Fruit fly (Drosophila melanogaster) whole organism, pupa: ENCODE results near the gene pcx.
A peak's percentile ranks its signal among the peaks of the same experiment; 100 is the strongest.

Experiments
- CG10348 ChIP-seq: fragments of 200-800 bp; sonication (Bioruptor generic); IDR thresholded peaks from 2 replicates; pipeline ENCODE4 v1.3.6; 2022; ENCODE audit warnings: missing biosample characterization, missing genetic modification characterization
- CG12605 ChIP-seq: fragments of 200-800 bp; sonication (Bioruptor generic); IDR thresholded peaks from 2 replicates; pipeline ENCODE4 v1.3.6; 2022; ENCODE audit warnings: missing biosample characterization, missing genetic modification characterization
- CG13204 ChIP-seq: fragments of 200-800 bp; sonication (Bioruptor generic); optimal IDR thresholded peaks from 2 replicates; lab custom pipeline; 2018; ENCODE audit warnings: missing biosample characterization, mild to moderate bottlenecking, missing genetic modification characterization, moderate library complexity
- CG14655 ChIP-seq: fragments of 200-800 bp; sonication (Bioruptor generic); optimal IDR thresholded peaks from 3 replicates; lab custom pipeline; 2017; ENCODE audit warnings: mild to moderate bottlenecking, missing biosample characterization, missing genetic modification reagents, missing genetic modification characterization
- CG15710 ChIP-seq: fragments of 200-800 bp; sonication (Bioruptor generic); optimal IDR thresholded peaks from 2 replicates; lab custom pipeline; 2018; ENCODE audit warnings: missing biosample characterization, mild to moderate bottlenecking, missing genetic modification characterization, moderate library complexity
- CG17806 ChIP-seq: fragments of 200-800 bp; sonication (Bioruptor generic); optimal IDR thresholded peaks from 2 replicates; lab custom pipeline; 2018; ENCODE audit warnings: missing biosample characterization, mild to moderate bottlenecking, missing genetic modification characterization, moderate library complexity
- CG32121 ChIP-seq: fragments of 200-800 bp; sonication (Bioruptor generic); IDR thresholded peaks from 2 replicates; pipeline ENCODE4 v1.3.6; 2022; ENCODE audit warnings: missing biosample characterization, missing genetic modification characterization
- CG34367 ChIP-seq: fragments of 200-800 bp; sonication (Bioruptor generic); optimal IDR thresholded peaks from 2 replicates; lab custom pipeline; 2018; ENCODE audit warnings: missing biosample characterization, mild to moderate bottlenecking, missing genetic modification characterization
- CG4496 ChIP-seq: fragments of 200-800 bp; sonication (Bioruptor generic); IDR thresholded peaks from 3 replicates; pipeline ENCODE4 v1.3.6; 2022; ENCODE audit warnings: missing biosample characterization, missing genetic modification characterization
- CG8159 ChIP-seq: fragments of 200-800 bp; sonication (Bioruptor generic); optimal IDR thresholded peaks from 3 replicates; lab custom pipeline; 2018; ENCODE audit warnings: missing biosample characterization, mild to moderate bottlenecking, missing genetic modification characterization, moderate library complexity
- CG8301 ChIP-seq: fragments of 200-800 bp; sonication (Bioruptor generic); optimal IDR thresholded peaks from 2 replicates; lab custom pipeline; 2018; ENCODE audit warnings: missing biosample characterization, mild to moderate bottlenecking, missing genetic modification characterization
- CG9948 ChIP-seq: fragments of 200-800 bp; sonication (Bioruptor generic); optimal IDR thresholded peaks from 2 replicates; lab custom pipeline; 2018; ENCODE audit warnings: missing biosample characterization, mild to moderate bottlenecking, missing genetic modification characterization, moderate library complexity
- D1 ChIP-seq: fragments of 200-800 bp; sonication (Bioruptor generic); optimal IDR thresholded peaks from 2 replicates; lab custom pipeline; 2018; ENCODE audit warnings: missing biosample characterization, mild to moderate bottlenecking, missing genetic modification characterization, moderate library complexity
- EcR ChIP-seq: fragments of 200-800 bp; sonication (Bioruptor generic); optimal IDR thresholded peaks from 3 replicates; lab custom pipeline; 2019; ENCODE audit warnings: missing biosample characterization, missing genetic modification characterization, mild to moderate bottlenecking, moderate library complexity, missing genetic modification reagents
- Ets98B ChIP-seq: fragments of 200-800 bp; sonication (Bioruptor generic); IDR thresholded peaks from 2 replicates; pipeline ENCODE4 v1.3.6; 2022; ENCODE audit warnings: missing biosample characterization, missing genetic modification characterization
- Pif1A ChIP-seq: fragments of 200-800 bp; sonication (Bioruptor generic); optimal IDR thresholded peaks from 3 replicates; lab custom pipeline; 2016; ENCODE audit warnings: missing biosample characterization, missing genetic modification characterization
- Pif1B ChIP-seq: fragments of 200-800 bp; sonication (Bioruptor generic); optimal IDR thresholded peaks from 3 replicates; lab custom pipeline; 2016; ENCODE audit warnings: missing biosample characterization, missing genetic modification characterization
- Snoo ChIP-seq: fragments of 200-800 bp; sonication (Bioruptor generic); optimal IDR thresholded peaks from 3 replicates; lab custom pipeline; 2017; ENCODE audit warnings: missing biosample characterization, mild to moderate bottlenecking, missing genetic modification characterization, inconsistent platforms
- fd96Ca ChIP-seq: fragments of 200-800 bp; sonication (Bioruptor generic); IDR thresholded peaks from 3 replicates; pipeline ENCODE4 v1.3.6; 2022; ENCODE audit warnings: missing biosample characterization, missing genetic modification characterization
- gl ChIP-seq: fragments of 200-800 bp; sonication (Bioruptor generic); optimal IDR thresholded peaks from 2 replicates; lab custom pipeline; 2018; ENCODE audit warnings: missing biosample characterization, mild to moderate bottlenecking, missing genetic modification characterization
- rn ChIP-seq: fragments of 200-800 bp; sonication (Bioruptor generic); IDR thresholded peaks from 2 replicates; pipeline ENCODE4 v1.3.6; 2022; ENCODE audit warnings: missing biosample characterization, missing genetic modification characterization

The pcx gene

DNA sequence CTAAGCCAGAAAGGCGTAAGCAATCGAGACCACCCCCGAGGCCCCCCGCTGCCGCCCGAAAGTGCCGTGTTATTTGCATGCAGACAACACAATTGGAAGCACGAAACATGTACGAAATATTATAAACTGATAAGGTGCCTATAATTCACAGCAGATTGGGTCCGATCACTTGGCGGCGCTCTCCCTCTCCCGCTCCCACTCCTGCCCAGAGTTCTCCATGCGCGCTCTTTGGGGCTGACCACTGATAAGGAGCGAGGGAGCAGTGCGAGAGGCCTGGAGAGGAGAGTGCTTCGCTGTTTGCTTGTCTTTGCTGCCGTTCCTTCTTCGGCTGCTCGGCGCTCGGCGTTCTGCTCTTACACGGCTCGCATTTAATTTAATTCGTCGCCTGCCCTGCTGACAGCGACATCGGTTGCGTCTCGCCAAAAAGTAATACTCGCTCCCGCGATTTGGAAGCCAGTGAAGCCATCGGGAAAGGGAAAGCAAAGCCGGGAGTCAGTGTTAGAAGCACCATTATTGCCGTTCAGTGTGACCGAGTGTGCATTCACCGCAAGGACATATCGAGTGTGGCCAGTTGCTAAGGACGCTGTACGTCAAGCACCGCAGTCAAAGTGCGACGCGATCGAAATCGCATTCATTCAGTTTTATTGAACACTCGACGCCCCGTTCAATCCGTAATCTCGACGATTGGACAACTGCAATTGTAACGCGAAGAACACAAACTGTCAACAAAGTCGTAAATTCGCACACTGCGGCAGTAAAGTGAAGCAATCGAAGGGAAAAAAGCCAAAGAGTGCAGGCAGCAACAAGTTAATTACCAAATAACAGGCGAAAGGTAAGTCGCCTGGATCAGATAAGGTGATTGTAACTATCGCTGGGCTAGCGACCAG is 30.6 kb upstream of the pcx start:
- TF ChIP-seq Pif1A = no peak
- TF ChIP-seq CG4496 (GFP tag; lab: Robert Waterston, UW) = peak; percentile 85
- TF ChIP-seq, all 21 proteins: peak for 1

DNA sequence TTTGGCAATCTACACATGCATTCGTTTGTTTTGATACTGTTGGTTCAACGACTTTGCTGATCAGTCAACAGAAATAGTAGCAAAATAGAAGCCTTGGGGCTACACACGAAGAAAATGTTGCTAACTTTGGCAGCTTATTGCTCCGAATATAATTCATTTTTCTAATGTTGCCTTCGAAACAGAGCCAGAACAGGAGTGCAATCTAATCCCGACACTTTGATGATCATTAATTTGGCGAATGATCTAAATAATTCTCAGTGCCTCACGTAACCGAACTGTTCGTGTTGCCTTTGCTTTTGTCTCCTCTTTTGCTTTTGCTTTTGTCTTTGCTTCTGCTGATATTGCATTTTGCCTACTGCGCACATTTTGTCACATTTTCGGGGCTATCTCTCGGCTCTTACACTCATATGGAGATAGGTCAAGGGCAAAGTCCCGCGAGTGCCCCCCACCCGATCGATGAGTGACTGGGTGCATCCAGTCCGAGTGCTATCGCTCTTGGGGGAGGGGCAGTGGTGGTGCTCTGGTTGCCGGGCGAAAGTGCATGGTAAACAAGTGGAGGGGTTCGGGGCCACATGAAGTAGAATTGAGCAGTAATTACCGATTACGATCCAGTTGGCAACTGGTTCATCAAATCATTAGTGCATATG is 28.9 kb upstream of the pcx start:
- TF ChIP-seq EcR (peak; percentile 50), CG32121 (GFP tag; lab: Robert Waterston, UW) (peak; percentile 51), Ets98B (GFP tag; lab: Robert Waterston, UW) (peak; percentile 68), Pif1A (peak; percentile 33), CG13204 (GFP tag; lab: Kevin White, UChicago) (no peak), CG4496 (GFP tag; lab: Robert Waterston, UW) (peak; percentile 81), gl (peak; percentile 17), CG8301 (tag; lab: Kevin White, UChicago) (peak; percentile 30), CG17806 (tag; lab: Kevin White, UChicago) (peak; percentile 35), fd96Ca (GFP tag; lab: Robert Waterston, UW) (peak; percentile 74; the same call in 2 of the 3 replicates), CG15710 (tag; lab: Kevin White, UChicago) (peak; percentile 24), D1 (tag; lab: Kevin White, UChicago) (no peak), CG14655 (GFP tag; lab: Kevin White, UChicago) (peak; percentile 38), CG8159 (tag; lab: Kevin White, UChicago) (peak; percentile 28), Pif1B (no peak), CG9948 (peak; percentile 5)

DNA sequence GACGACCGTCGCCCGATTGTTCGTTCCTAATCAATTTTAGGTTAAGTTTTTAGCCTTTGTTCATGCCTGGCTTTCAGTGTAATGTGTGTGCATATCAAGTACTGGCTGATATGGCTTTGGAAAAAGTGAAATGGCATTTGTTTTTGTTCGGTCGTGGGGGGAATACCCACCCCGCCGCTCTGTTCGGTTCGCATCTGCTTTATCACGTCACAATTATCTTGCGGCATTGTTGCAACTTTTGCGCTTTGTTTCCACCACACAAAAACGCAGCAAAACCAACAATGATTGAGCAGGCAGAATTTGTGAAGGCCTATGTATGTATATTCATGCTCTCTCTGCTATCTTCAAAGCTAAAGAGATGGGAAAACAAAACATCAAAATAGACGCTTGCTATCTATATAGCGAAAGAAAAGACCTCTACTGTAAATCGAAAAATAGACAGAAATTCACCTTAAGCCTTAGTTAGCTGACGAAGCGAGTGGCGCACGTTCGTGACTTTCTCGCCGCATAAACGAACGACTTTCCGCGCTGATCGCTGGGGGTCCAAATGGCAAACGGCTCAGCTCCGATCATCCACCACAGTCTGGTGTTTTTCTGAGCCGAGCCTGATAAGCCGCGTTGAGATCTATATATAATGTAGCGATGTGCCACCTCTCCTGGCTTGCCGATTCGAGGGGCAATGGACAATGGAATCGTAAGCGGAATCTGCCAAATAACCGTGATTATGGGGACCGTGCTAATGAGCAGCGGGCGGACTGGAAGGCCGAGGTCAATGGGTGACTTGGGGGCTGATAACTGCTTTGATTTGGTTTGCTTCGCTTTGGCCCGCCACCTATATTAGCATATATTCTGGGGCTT is 27.5 kb upstream of the pcx start:
- TF ChIP-seq CG12605 (no peak), gl (no peak), fd96Ca (GFP tag; lab: Robert Waterston, UW) (no peak), CG4496 (GFP tag; lab: Robert Waterston, UW) (no peak), rn (GFP tag; lab: Robert Waterston, UW) (no peak), CG32121 (GFP tag; lab: Robert Waterston, UW) (no peak), CG9948 (no peak), EcR (peak; percentile 10), Ets98B (GFP tag; lab: Robert Waterston, UW) (peak; percentile 11; the same call in 1 of the 2 replicates)

DNA sequence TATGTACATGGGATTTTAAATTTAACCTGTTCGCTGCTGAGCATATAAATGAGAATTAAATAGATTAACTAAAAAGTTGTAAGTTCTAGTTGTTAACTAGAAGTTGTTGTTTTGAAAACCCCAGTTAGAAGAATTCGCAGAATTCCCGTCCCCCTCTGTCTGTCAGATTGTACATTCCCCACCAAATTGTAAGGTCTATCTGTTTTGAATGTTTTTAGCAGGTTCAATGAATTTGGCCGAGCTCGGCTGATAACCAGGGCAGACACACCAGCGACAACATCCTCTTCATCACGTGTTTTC is 26.9 kb upstream of the pcx start:
- no peak for TF ChIP-seq fd96Ca (GFP tag; lab: Robert Waterston, UW)
- no peak for TF ChIP-seq CG8301 (tag; lab: Kevin White, UChicago)
- no peak for TF ChIP-seq Pif1A
- TF ChIP-seq CG14655 (GFP tag; lab: Kevin White, UChicago) = no peak
- TF ChIP-seq CG12605 = no peak
- TF ChIP-seq CG13204 (GFP tag; lab: Kevin White, UChicago) = no peak
- no peak for TF ChIP-seq CG10348 (GFP tag; lab: Robert Waterston, UW)
- TF ChIP-seq EcR = no peak
- no peak for TF ChIP-seq CG9948
- TF ChIP-seq Snoo (tag; lab: Kevin White, UChicago) = no peak
- TF ChIP-seq rn (GFP tag; lab: Robert Waterston, UW) = no peak
- TF ChIP-seq CG32121 (GFP tag; lab: Robert Waterston, UW) = no peak
- no peak for TF ChIP-seq D1 (tag; lab: Kevin White, UChicago)
- no peak for TF ChIP-seq CG4496 (GFP tag; lab: Robert Waterston, UW)
- TF ChIP-seq Ets98B (GFP tag; lab: Robert Waterston, UW) = no peak

DNA sequence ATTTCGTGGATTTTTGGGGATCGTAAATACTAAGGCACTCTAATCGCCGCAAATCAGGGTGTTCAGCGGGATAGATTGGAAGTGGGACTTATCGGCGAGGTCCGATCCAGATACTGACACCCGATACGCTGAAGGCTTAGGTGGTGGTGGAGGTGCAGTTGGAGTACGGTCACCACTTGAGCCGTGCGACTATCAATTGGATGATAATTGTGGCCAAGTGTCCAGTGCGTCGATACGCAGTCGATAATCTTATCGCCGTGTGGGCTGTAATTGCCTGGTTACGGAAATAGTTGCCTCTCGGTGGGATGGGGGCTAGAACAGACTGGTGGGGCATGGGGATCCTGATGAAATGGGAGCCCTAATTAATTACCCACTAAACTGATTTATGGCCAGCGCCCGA is 25.8 kb upstream of the pcx start:
- TF ChIP-seq Pif1A = no peak
- TF ChIP-seq CG8159 (tag; lab: Kevin White, UChicago) = no peak
- no peak for TF ChIP-seq CG13204 (GFP tag; lab: Kevin White, UChicago)
- no peak for TF ChIP-seq CG10348 (GFP tag; lab: Robert Waterston, UW)
- no peak for TF ChIP-seq CG32121 (GFP tag; lab: Robert Waterston, UW)
- TF ChIP-seq D1 (tag; lab: Kevin White, UChicago) = no peak
- no peak for TF ChIP-seq CG12605
- no peak for TF ChIP-seq CG15710 (tag; lab: Kevin White, UChicago)
- no peak for TF ChIP-seq CG8301 (tag; lab: Kevin White, UChicago)
- no peak for TF ChIP-seq CG17806 (tag; lab: Kevin White, UChicago)
- no peak for TF ChIP-seq Pif1B
- no peak for TF ChIP-seq fd96Ca (GFP tag; lab: Robert Waterston, UW)
- TF ChIP-seq gl = no peak
- no peak for TF ChIP-seq Snoo (tag; lab: Kevin White, UChicago)
- no peak for TF ChIP-seq rn (GFP tag; lab: Robert Waterston, UW)

DNA sequence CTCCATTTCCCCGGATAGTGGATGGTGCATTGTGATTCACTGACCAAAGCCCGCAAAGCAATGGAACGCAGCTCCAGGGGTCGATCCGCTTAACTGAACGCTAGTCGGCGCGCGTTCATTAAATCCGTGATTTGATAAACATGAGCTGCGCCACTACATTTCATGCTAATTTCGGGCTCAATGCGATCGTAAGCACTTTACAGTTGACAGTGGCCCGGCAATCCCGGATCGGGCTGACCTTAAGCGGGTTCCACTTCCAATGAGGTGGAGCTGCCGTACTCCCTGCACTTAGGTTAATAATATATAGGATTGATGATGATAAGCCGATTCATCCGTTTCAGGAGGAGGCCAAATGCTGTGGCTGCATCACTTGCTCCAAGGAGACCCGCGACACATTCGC is 21.3 kb upstream of the pcx start, which contains the start of gene FarO:
Gene FarO, minus strand, starts transcription at position 101 of the 400 bp plus-strand sequence.
- no peak for TF ChIP-seq CG10348 (GFP tag; lab: Robert Waterston, UW)
- no peak for TF ChIP-seq fd96Ca (GFP tag; lab: Robert Waterston, UW)
- no peak for TF ChIP-seq CG34367
- no peak for TF ChIP-seq CG9948
- TF ChIP-seq Snoo (tag; lab: Kevin White, UChicago) = no peak
- TF ChIP-seq EcR = no peak
- no peak for TF ChIP-seq D1 (tag; lab: Kevin White, UChicago)
- TF ChIP-seq CG8159 (tag; lab: Kevin White, UChicago) = no peak
